Worm (Caenorhabditis elegans): ENCODE measurements around the gene npr-21.

ce11 chrX:17176677-17177076 lies 18.9 kb upstream of the npr-21 start, which contains the start of gene B0302.4:
- TF ChIP-seq pqm-1 (tag; optimal IDR thresholded peaks at IDR 0.05) (no peak), nhr-11 (tag; optimal IDR thresholded peaks at IDR 0.05) (no peak), fos-1 (tag; optimal IDR thresholded peaks at IDR 0.05) (no peak), snpc-4 (tag; optimal IDR thresholded peaks at IDR 0.05) (no peak), ceh-16 (tag; optimal IDR thresholded peaks at IDR 0.05) (no peak), nhr-76 (tag; optimal IDR thresholded peaks at IDR 0.05) (no peak), pha-4 (tag; optimal IDR thresholded peaks at IDR 0.05) (no peak), skn-1 (tag; optimal IDR thresholded peaks at IDR 0.05) (no peak), unc-39 (tag; optimal IDR thresholded peaks at IDR 0.05) (no peak), nhr-77 (tag; optimal IDR thresholded peaks at IDR 0.05) (no peak), ama-1 (optimal IDR thresholded peaks at IDR 0.05) (no peak), jun-1 (tag; optimal IDR thresholded peaks at IDR 0.05) (no peak), ceh-82 (tag; optimal IDR thresholded peaks at IDR 0.05) (no peak), nhr-12 (tag; optimal IDR thresholded peaks at IDR 0.05) (no peak)

All from whole organism, L3 larva.